Fruit fly (Drosophila melanogaster): Measurements from ENCODE around the gene CG5989.

DNA sequence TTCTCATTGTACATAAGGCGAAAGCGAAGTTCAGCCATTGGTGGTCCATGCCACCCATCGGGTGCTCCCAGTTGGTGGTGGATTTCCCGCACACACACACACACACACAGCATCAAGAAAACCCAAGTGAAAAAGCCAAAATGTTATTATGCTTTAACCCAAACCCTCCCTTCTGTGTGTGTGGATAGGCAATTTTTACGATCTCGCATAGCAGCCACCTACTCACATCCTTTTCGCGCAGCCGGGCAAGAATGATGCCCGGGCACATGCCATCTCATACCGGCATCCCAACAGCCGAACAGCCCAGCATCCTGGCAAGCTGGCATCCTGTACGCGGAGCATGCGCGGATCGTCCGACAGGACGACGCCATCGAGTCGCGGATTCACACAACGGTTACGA lies 46.9 kb downstream of the CG5989 start:
- TF ChIP-seq pan (optimal IDR thresholded peaks at IDR 0.05) (no peak), CG8478 (optimal IDR thresholded peaks at IDR 0.05) (no peak)
